Fruit fly (Drosophila melanogaster) whole organism, embryonic: ENCODE measurements around the gene Hacd1.

Experiments used
- Ada2b ChIP-seq: fragments of 200-800 bp; sonication (Bioruptor generic); IDR thresholded peaks from 2 replicates; pipeline ENCODE4 v1.3.6; 2022; ENCODE audit warnings: missing biosample characterization, missing genetic modification characterization
- Antp ChIP-seq: fragments of 200-800 bp; sonication (Bioruptor generic); optimal IDR thresholded peaks from 3 replicates; lab custom pipeline; 2016; ENCODE audit warnings: missing biosample characterization, missing genetic modification characterization
- CG10543 ChIP-seq: fragments of 200-800 bp; sonication (Bioruptor generic); optimal IDR thresholded peaks from 3 replicates; lab custom pipeline; 2017; ENCODE audit warnings: missing biosample characterization, mild to moderate bottlenecking, missing genetic modification characterization, moderate library complexity
- CG10979 ChIP-seq: fragments of 200-800 bp; sonication (Bioruptor generic); optimal IDR thresholded peaks from 2 replicates; lab custom pipeline; 2018; ENCODE audit warnings: missing biosample characterization, mild to moderate bottlenecking, missing genetic modification characterization, moderate library complexity
- CG1233 ChIP-seq: fragments of 200-800 bp; sonication (Bioruptor generic); optimal IDR thresholded peaks from 4 replicates; lab custom pipeline; 2018; ENCODE audit warnings: missing biosample characterization, mild to moderate bottlenecking, missing genetic modification characterization
- CG13287 ChIP-seq: fragments of 200-800 bp; sonication (Bioruptor generic); IDR thresholded peaks from 2 replicates; pipeline ENCODE4 v1.3.6; 2022; ENCODE audit warnings: missing biosample characterization, missing genetic modification characterization; ENCODE audit not compliant: partially characterized antibody
- CG15011 ChIP-seq: fragments of 200-800 bp; sonication (Bioruptor generic); optimal IDR thresholded peaks from 3 replicates; lab custom pipeline; 2018; ENCODE audit warnings: missing biosample characterization, mild to moderate bottlenecking, missing genetic modification characterization
- CG16813 ChIP-seq: fragments of 200-800 bp; sonication (Bioruptor generic); IDR thresholded peaks from 3 replicates; pipeline ENCODE4 v1.3.6; 2022; ENCODE audit warnings: missing biosample characterization, missing genetic modification characterization; ENCODE audit not compliant: partially characterized antibody
- CG17359 ChIP-seq: fragments of 200-800 bp; sonication (Bioruptor generic); optimal IDR thresholded peaks from 3 replicates; lab custom pipeline; 2018; ENCODE audit warnings: missing biosample characterization, mild to moderate bottlenecking, missing genetic modification characterization, moderate library complexity
- CG17568 ChIP-seq: fragments of 200-800 bp; sonication (Bioruptor generic); optimal IDR thresholded peaks from 2 replicates; lab custom pipeline; 2018; ENCODE audit warnings: missing biosample characterization, mild to moderate bottlenecking, missing genetic modification characterization, moderate library complexity
- CG30020 ChIP-seq: fragments of 200-800 bp; optimal IDR thresholded peaks from 2 replicates; lab custom pipeline; 2019; ENCODE audit warnings: missing biosample characterization, mild to moderate bottlenecking, missing genetic modification characterization, moderate library complexity
- CG31441 ChIP-seq: fragments of 200-800 bp; sonication (Bioruptor generic); IDR thresholded peaks from 2 replicates; pipeline ENCODE4 v1.3.6; 2022; ENCODE audit warnings: missing biosample characterization, missing genetic modification characterization
- CG32532 ChIP-seq: fragments of 200-800 bp; sonication (Bioruptor generic); IDR thresholded peaks from 2 replicates; pipeline ENCODE4 v1.3.6; 2022; ENCODE audit warnings: missing biosample characterization, missing genetic modification characterization
- CG4424 ChIP-seq: fragments of 200-800 bp; sonication (Bioruptor generic); optimal IDR thresholded peaks from 3 replicates; lab custom pipeline; 2016; ENCODE audit warnings: missing biosample characterization, missing genetic modification characterization
- CG4617 ChIP-seq: fragments of 200-800 bp; sonication (Bioruptor generic); optimal IDR thresholded peaks from 3 replicates; lab custom pipeline; 2016; ENCODE audit warnings: missing biosample characterization, missing genetic modification characterization, borderline replicate concordance
- CG6689 ChIP-seq: fragments of 200-800 bp; sonication (Bioruptor generic); IDR thresholded peaks from 2 replicates; pipeline ENCODE4 v1.3.6; 2022; ENCODE audit warnings: missing biosample characterization, missing genetic modification characterization
- CG9609 ChIP-seq: fragments of 200-800 bp; sonication (Bioruptor generic); optimal IDR thresholded peaks from 3 replicates; lab custom pipeline; 2016; ENCODE audit warnings: missing biosample characterization, missing genetic modification characterization
- CG9817 ChIP-seq: fragments of 200-800 bp; sonication (Bioruptor generic); optimal IDR thresholded peaks from 2 replicates; lab custom pipeline; 2018; ENCODE audit warnings: missing biosample characterization, mild to moderate bottlenecking, missing genetic modification characterization, moderate library complexity
- CrebB ChIP-seq: fragments of 200-800 bp; sonication (Bioruptor generic); optimal IDR thresholded peaks from 3 replicates; lab custom pipeline; 2018; ENCODE audit warnings: missing biosample characterization, mild to moderate bottlenecking, missing genetic modification characterization
- Dp ChIP-seq: fragments of 200-800 bp; sonication (Bioruptor generic); optimal IDR thresholded peaks from 2 replicates; lab custom pipeline; 2018; ENCODE audit warnings: missing biosample characterization, mild to moderate bottlenecking, missing genetic modification characterization, moderate library complexity
- Hr78 ChIP-seq, 2 experiments: fragments of 200-800 bp in 1 of 2; fragments of >200 bp in 1 of 2; sonication (Bioruptor generic) in 1 of 2; optimal IDR thresholded peaks; 2 replicates each; lab custom pipeline; 2017 to 2019; ENCODE audit warnings: missing biosample characterization in 2 of 2, missing genetic modification characterization in 2 of 2, mild to moderate bottlenecking in 1 of 2, moderate library complexity in 1 of 2
- Lhr ChIP-seq: fragments of 200-800 bp; sonication (Bioruptor generic); optimal IDR thresholded peaks from 3 replicates; lab custom pipeline; 2017; ENCODE audit warnings: mild to moderate bottlenecking, missing biosample characterization, missing genetic modification reagents, missing genetic modification characterization
- NK7.1 ChIP-seq: fragments of 200-800 bp; sonication (Bioruptor generic); optimal IDR thresholded peaks from 3 replicates; lab custom pipeline; 2016; ENCODE audit warnings: missing biosample characterization, missing genetic modification characterization
- Neu2 ChIP-seq: fragments of 200-800 bp; sonication (Bioruptor generic); optimal IDR thresholded peaks from 3 replicates; lab custom pipeline; 2016; ENCODE audit warnings: missing biosample characterization, missing genetic modification characterization, borderline replicate concordance
- Nf-YB ChIP-seq: fragments of 200-800 bp; sonication (Bioruptor generic); optimal IDR thresholded peaks from 3 replicates; lab custom pipeline; 2019; ENCODE audit warnings: missing biosample characterization, mild to moderate bottlenecking, missing genetic modification characterization, moderate library complexity
- Poxn ChIP-seq: fragments of 200-800 bp; sonication (Bioruptor generic); IDR thresholded peaks from 2 replicates; pipeline ENCODE4 v1.3.6; 2022; ENCODE audit warnings: missing biosample characterization, missing genetic modification characterization
- ab ChIP-seq: fragments of 200-800 bp; sonication (Bioruptor generic); optimal IDR thresholded peaks from 2 replicates; lab custom pipeline; 2016; ENCODE audit warnings: missing biosample characterization, missing genetic modification characterization
- crol ChIP-seq: fragments of 200-800 bp; sonication (Bioruptor generic); IDR thresholded peaks from 2 replicates; pipeline ENCODE4 v1.3.6; 2022; ENCODE audit warnings: missing biosample characterization, missing genetic modification characterization
- crp ChIP-seq, 2 experiments: fragments of 200-800 bp; sonication (Bioruptor generic); optimal IDR thresholded peaks; 2 replicates in 1 of 2; 3 replicates in 1 of 2; lab custom pipeline; 2017; ENCODE audit warnings: missing biosample characterization in 2 of 2, missing genetic modification characterization in 2 of 2, mild to moderate bottlenecking in 1 of 2, moderate library complexity in 1 of 2
- exex ChIP-seq: fragments of 200-800 bp; sonication (Bioruptor generic); optimal IDR thresholded peaks from 4 replicates; lab custom pipeline; 2018; ENCODE audit warnings: missing biosample characterization, mild to moderate bottlenecking, missing genetic modification characterization, moderate library complexity
- eyg ChIP-seq: fragments of 200-800 bp; sonication (Bioruptor generic); optimal IDR thresholded peaks from 3 replicates; lab custom pipeline; 2016; ENCODE audit warnings: missing biosample characterization, missing genetic modification characterization
- fd96Cb ChIP-seq: fragments of 200-800 bp; sonication (Bioruptor generic); optimal IDR thresholded peaks from 2 replicates; lab custom pipeline; 2018; ENCODE audit warnings: missing biosample characterization, mild to moderate bottlenecking, missing genetic modification characterization, moderate library complexity
- gce ChIP-seq: fragments of 200-800 bp; sonication (Bioruptor generic); IDR thresholded peaks from 3 replicates; pipeline ENCODE4 v1.3.6; 2022; ENCODE audit warnings: missing biosample characterization, missing genetic modification characterization
- grau ChIP-seq: fragments of 200-800 bp; optimal IDR thresholded peaks from 3 replicates; lab custom pipeline; 2019; ENCODE audit warnings: missing biosample characterization, mild to moderate bottlenecking, missing genetic modification characterization, moderate library complexity
- kah ChIP-seq: fragments of 200-800 bp; sonication (Bioruptor generic); optimal IDR thresholded peaks from 2 replicates; lab custom pipeline; 2018; ENCODE audit warnings: missing biosample characterization, mild to moderate bottlenecking, missing genetic modification characterization
- nmo ChIP-seq: fragments of 200-800 bp; sonication (Bioruptor generic); optimal IDR thresholded peaks from 2 replicates; lab custom pipeline; 2018; ENCODE audit warnings: missing biosample characterization, mild to moderate bottlenecking, missing genetic modification characterization, moderate library complexity
- pan ChIP-seq, 4 experiments: fragments of >200 bp in 3 of 4; fragments of 200-800 bp in 1 of 4; sonication (Bioruptor generic) in 1 of 4; optimal IDR thresholded peaks in 3 of 4; IDR thresholded peaks in 1 of 4; 2 replicates each; pipeline versions ENCODE4 v1.3.6 to Lab custom; 2017 to 2022; ENCODE audit warnings: missing biosample characterization in 2 of 4, missing genetic modification characterization in 2 of 4, mixed read lengths in 1 of 4
- psq ChIP-seq: fragments of 200-800 bp; sonication (Bioruptor generic); optimal IDR thresholded peaks from 2 replicates; lab custom pipeline; 2017; ENCODE audit warnings: missing biosample characterization, missing genetic modification characterization
- ranshi ChIP-seq: fragments of 200-800 bp; sonication (Bioruptor generic); IDR thresholded peaks from 2 replicates; pipeline ENCODE4 v1.3.6; 2022; ENCODE audit warnings: missing biosample characterization, missing genetic modification characterization
- row ChIP-seq: fragments of 200-800 bp; sonication (Bioruptor generic); IDR thresholded peaks from 3 replicates; pipeline ENCODE4 v1.3.6; 2022; ENCODE audit warnings: missing biosample characterization, missing genetic modification characterization
- schlank ChIP-seq: fragments of 200-800 bp; sonication (Bioruptor generic); optimal IDR thresholded peaks from 2 replicates; lab custom pipeline; 2018; ENCODE audit warnings: missing biosample characterization, mild to moderate bottlenecking, missing genetic modification characterization
- sd ChIP-seq: fragments of 200-800 bp; sonication (Bioruptor generic); optimal IDR thresholded peaks from 3 replicates; lab custom pipeline; 2018; ENCODE audit warnings: missing biosample characterization, mild to moderate bottlenecking, missing genetic modification characterization, moderate library complexity
- sqz ChIP-seq: fragments of 200-800 bp; sonication (Bioruptor generic); optimal IDR thresholded peaks from 3 replicates; lab custom pipeline; 2018; ENCODE audit warnings: missing biosample characterization, mild to moderate bottlenecking, missing genetic modification characterization
- trh ChIP-seq: fragments of 200-800 bp; sonication (Bioruptor generic); optimal IDR thresholded peaks from 2 replicates; lab custom pipeline; 2016; ENCODE audit warnings: missing biosample characterization, missing genetic modification characterization
- tup ChIP-seq: fragments of 200-800 bp; sonication (Bioruptor generic); optimal IDR thresholded peaks from 2 replicates; lab custom pipeline; 2016; ENCODE audit warnings: missing biosample characterization, mild to moderate bottlenecking, missing genetic modification characterization, moderate library complexity
- unc-4 ChIP-seq: fragments of 200-800 bp; sonication (Bioruptor generic); IDR thresholded peaks from 2 replicates; pipeline ENCODE4 v1.3.6; 2022; ENCODE audit warnings: missing biosample characterization, missing genetic modification characterization; ENCODE audit not compliant: partially characterized antibody
- usp ChIP-seq: fragments of >200 bp; optimal IDR thresholded peaks from 2 replicates; lab custom pipeline; 2017; ENCODE audit warnings: missing biosample characterization, missing genetic modification characterization
- vnd ChIP-seq: fragments of 200-800 bp; sonication (Bioruptor generic); IDR thresholded peaks from 3 replicates; pipeline ENCODE4 v1.3.6; 2022; ENCODE audit warnings: missing biosample characterization, missing genetic modification characterization; ENCODE audit not compliant: partially characterized antibody
- wor ChIP-seq: fragments of 200-800 bp; sonication (Bioruptor generic); IDR thresholded peaks from 2 replicates; pipeline ENCODE4 v1.3.6; 2022; ENCODE audit warnings: missing biosample characterization, missing genetic modification characterization
- zen2 ChIP-seq: fragments of 200-800 bp; sonication (Bioruptor generic); IDR thresholded peaks from 3 replicates; pipeline ENCODE4 v1.3.6; 2022; ENCODE audit warnings: missing biosample characterization, missing genetic modification characterization; ENCODE audit not compliant: partially characterized antibody

The Hacd1 gene

DNA sequence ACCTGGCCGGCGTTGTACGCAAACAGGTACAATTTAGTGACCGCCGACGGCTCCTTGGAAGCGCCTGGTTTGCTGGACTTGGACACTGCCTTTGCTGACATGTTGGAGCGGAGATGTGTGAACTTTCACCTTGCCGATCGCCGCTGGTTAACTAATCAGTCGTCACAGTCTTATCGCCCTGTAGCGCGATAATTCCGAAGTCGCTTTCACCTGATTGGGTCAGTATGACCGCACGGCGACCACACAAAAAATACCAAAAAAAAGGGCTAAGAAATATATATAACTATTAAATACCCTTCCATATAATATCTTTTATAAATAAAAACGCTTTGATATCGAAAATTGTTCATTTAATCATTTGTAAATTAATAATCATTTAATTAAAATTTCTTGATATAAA, at the start of gene Hacd1 (continued):
- no peak for TF ChIP-seq sqz (GFP tag; lab: Kevin White, UChicago)
- no peak for TF ChIP-seq schlank (tag; lab: Kevin White, UChicago)
- no peak for TF ChIP-seq Antp
- TF ChIP-seq CG6689 = no peak
- no peak for TF ChIP-seq Poxn (GFP tag; lab: Robert Waterston, UW)
- no peak for TF ChIP-seq CG1233
- TF ChIP-seq gce (GFP tag; lab: Robert Waterston, UW) = no peak
- TF ChIP-seq psq (GFP tag; lab: Kevin White, UChicago) = no peak
- no peak for TF ChIP-seq sd (tag; lab: Kevin White, UChicago)
- TF ChIP-seq CG9609 (GFP tag; lab: Kevin White, UChicago) = no peak
- TF ChIP-seq CG31441 (GFP tag; lab: Robert Waterston, UW) = no peak
- peak; percentile 68 for TF ChIP-seq Nf-YB
- no peak for TF ChIP-seq CrebB (tag; lab: Kevin White, UChicago)
- no peak for TF ChIP-seq Lhr (GFP tag; lab: Kevin White, UChicago)
- TF ChIP-seq vnd (GFP tag; lab: Robert Waterston, UW) = no peak
- TF ChIP-seq tup (GFP tag; lab: Kevin White, UChicago) = no peak
- no peak for TF ChIP-seq CG17568
- TF ChIP-seq CG4617 = no peak
- TF ChIP-seq trh = no peak
- TF ChIP-seq unc-4 (GFP tag; lab: Robert Waterston, UW) = no peak
- no peak for TF ChIP-seq CG30020 (tag; lab: Kevin White, UChicago)
- no peak for TF ChIP-seq CG10979 (tag; lab: Kevin White, UChicago)
- no peak for TF ChIP-seq CG10543 (GFP tag; lab: Kevin White, UChicago)
- no peak for TF ChIP-seq CG15011 (GFP tag; lab: Kevin White, UChicago)
- no peak for TF ChIP-seq nmo (GFP tag; lab: Kevin White, UChicago)
- TF ChIP-seq eyg = no peak
- TF ChIP-seq Neu2 (GFP tag; lab: Kevin White, UChicago) = no peak
- TF ChIP-seq row (GFP tag; lab: Robert Waterston, UW) = no peak
- TF ChIP-seq crol (GFP tag; lab: Robert Waterston, UW) = no peak
- TF ChIP-seq CG13287 (GFP tag; lab: Robert Waterston, UW) = no peak
- TF ChIP-seq Hr78 (GFP tag; optimal IDR thresholded peaks at IDR 0.05; lab: Kevin White, UChicago) = peak in 1 of 2 experiments; percentile 99
- peak; percentile 52 for TF ChIP-seq exex (tag; lab: Kevin White, UChicago)
- TF ChIP-seq zen2 (GFP tag; lab: Robert Waterston, UW) = no peak
- no peak for TF ChIP-seq fd96Cb (tag; lab: Kevin White, UChicago)
- TF ChIP-seq CG16813 = no peak
- no peak for TF ChIP-seq usp (GFP tag; lab: Kevin White, UChicago)
- no peak for TF ChIP-seq CG32532 (GFP tag; lab: Robert Waterston, UW)
- TF ChIP-seq wor (GFP tag; lab: Robert Waterston, UW) = no peak
- no peak for TF ChIP-seq ab (GFP tag; lab: Kevin White, UChicago)
- no peak for TF ChIP-seq Ada2b (GFP tag; lab: Robert Waterston, UW)
- no peak for TF ChIP-seq CG17359 (tag; lab: Kevin White, UChicago)
- TF ChIP-seq Dp (GFP tag; lab: Kevin White, UChicago) = no peak
- no peak for TF ChIP-seq NK7.1
- TF ChIP-seq CG9817 (tag; lab: Kevin White, UChicago) = no peak
- no peak for TF ChIP-seq kah (GFP tag; lab: Kevin White, UChicago)
- TF ChIP-seq pan (optimal IDR thresholded peaks at IDR 0.05; lab: Kevin White, UChicago) = no peak
- TF ChIP-seq pan (GFP tag; optimal IDR thresholded peaks at IDR 0.05 in 1 of 2, IDR thresholded peaks at IDR 0.05 in 1 of 2) = no peak
- no peak for TF ChIP-seq ranshi (GFP tag; lab: Robert Waterston, UW)
- TF ChIP-seq crp (GFP tag; optimal IDR thresholded peaks at IDR 0.05; lab: Kevin White, UChicago) = peak in 1 of 2 experiments; percentile 42
- no peak for TF ChIP-seq grau
- TF ChIP-seq CG4424 (GFP tag; lab: Kevin White, UChicago) = no peak
